Worm (Caenorhabditis elegans) whole organism, late embryonic: Measurements from ENCODE around the gene F54H12.8.

ENCODE experiments used
- C08G9.2 ChIP-seq: sonication (generic microtip); optimal IDR thresholded peaks from 2 replicates; lab custom pipeline; 2016; ENCODE audit warnings: mild to moderate bottlenecking, missing genetic modification characterization, moderate library complexity, missing compliant biosample characterization
- K02D7.2 ChIP-seq: sonication (generic microtip); optimal IDR thresholded peaks from 2 replicates; lab custom pipeline; 2017; ENCODE audit warnings: mild to moderate bottlenecking, missing genetic modification characterization, missing compliant biosample characterization
- K09A11.1 ChIP-seq: sonication (generic microtip); optimal IDR thresholded peaks from 2 replicates; lab custom pipeline; 2017; ENCODE audit warnings: antibody characterized with exemption, mild to moderate bottlenecking, missing genetic modification characterization, missing compliant biosample characterization; ENCODE audit not compliant: insufficient read depth
- Y22D7AL.16 ChIP-seq: sonication (generic microtip); optimal IDR thresholded peaks from 2 replicates; lab custom pipeline; 2016; ENCODE audit warnings: missing genetic modification characterization, missing compliant biosample characterization
- ahr-1 ChIP-seq: sonication (generic microtip); optimal IDR thresholded peaks from 2 replicates; lab custom pipeline; 2016; ENCODE audit warnings: missing genetic modification characterization, missing compliant biosample characterization
- ceh-14 ChIP-seq: sonication (generic microtip); optimal IDR thresholded peaks from 2 replicates; lab custom pipeline; 2016; ENCODE audit warnings: missing genotype, missing genetic modification characterization, missing compliant biosample characterization
- ceh-19 ChIP-seq: fragments of 200-800 bp; sonication (Bioruptor generic); optimal IDR thresholded peaks from 2 replicates; lab custom pipeline; 2018; ENCODE audit warnings: mild to moderate bottlenecking, missing genetic modification characterization, missing compliant biosample characterization
- ceh-24 ChIP-seq: sonication (generic microtip); optimal IDR thresholded peaks from 2 replicates; lab custom pipeline; 2016; ENCODE audit warnings: mild to moderate bottlenecking, missing genetic modification characterization, missing compliant biosample characterization
- ceh-30 ChIP-seq: fragments of 150-350 bp; optimal IDR thresholded peaks from 2 replicates; lab custom pipeline; 2014; ENCODE audit warnings: missing biosample characterization, missing genetic modification characterization
- ceh-31 ChIP-seq: sonication (generic microtip); optimal IDR thresholded peaks from 2 replicates; lab custom pipeline; 2016; ENCODE audit warnings: missing genetic modification characterization, missing compliant biosample characterization
- ceh-34 ChIP-seq: sonication (generic microtip); optimal IDR thresholded peaks from 2 replicates; lab custom pipeline; 2016; ENCODE audit warnings: mild to moderate bottlenecking, missing genetic modification characterization, missing compliant biosample characterization
- che-1 ChIP-seq: sonication (generic microtip); optimal IDR thresholded peaks from 2 replicates; lab custom pipeline; 2016; ENCODE audit warnings: mild to moderate bottlenecking, missing genetic modification characterization, missing compliant biosample characterization
- dmd-4 ChIP-seq: sonication (generic microtip); optimal IDR thresholded peaks from 2 replicates; lab custom pipeline; 2016; ENCODE audit warnings: borderline replicate concordance, missing genetic modification characterization, missing compliant biosample characterization
- dve-1 ChIP-seq: sonication (generic microtip); optimal IDR thresholded peaks from 2 replicates; lab custom pipeline; 2017; ENCODE audit warnings: antibody characterized with exemption, mild to moderate bottlenecking, missing genetic modification characterization, missing compliant biosample characterization
- elt-2 ChIP-seq: sonication (generic microtip); optimal IDR thresholded peaks from 2 replicates; lab custom pipeline; 2016; ENCODE audit warnings: missing genetic modification reagents, missing genetic modification characterization, missing compliant biosample characterization
- elt-4 ChIP-seq: sonication (generic microtip); optimal IDR thresholded peaks from 2 replicates; lab custom pipeline; 2016; ENCODE audit warnings: missing genetic modification characterization, missing compliant biosample characterization
- ets-4 ChIP-seq: sonication (generic microtip); optimal IDR thresholded peaks from 2 replicates; lab custom pipeline; 2016; ENCODE audit warnings: missing genetic modification characterization, missing compliant biosample characterization
- fax-1 ChIP-seq: sonication (generic microtip); optimal IDR thresholded peaks from 2 replicates; lab custom pipeline; 2016; ENCODE audit warnings: missing genotype, missing genetic modification characterization, missing compliant biosample characterization
- fkh-10 ChIP-seq: fragments of 150-350 bp; optimal IDR thresholded peaks from 2 replicates; lab custom pipeline; 2014; ENCODE audit warnings: missing biosample characterization, missing genetic modification reagents, missing genetic modification characterization
- fkh-6 ChIP-seq: sonication (generic microtip); optimal IDR thresholded peaks from 2 replicates; lab custom pipeline; 2016; ENCODE audit warnings: missing genetic modification characterization, missing compliant biosample characterization
- hlh-13 ChIP-seq: fragments of 200-800 bp; sonication (Bioruptor generic); optimal IDR thresholded peaks from 2 replicates; lab custom pipeline; 2018; ENCODE audit warnings: mild to moderate bottlenecking, missing genetic modification characterization, missing compliant biosample characterization
- hlh-15 ChIP-seq: sonication (generic microtip); optimal IDR thresholded peaks from 2 replicates; lab custom pipeline; 2016; ENCODE audit warnings: missing genetic modification characterization, missing compliant biosample characterization
- hlh-30 ChIP-seq: sonication (generic microtip); optimal IDR thresholded peaks from 2 replicates; lab custom pipeline; 2017; ENCODE audit warnings: antibody characterized with exemption, missing genetic modification characterization, missing compliant biosample characterization; ENCODE audit not compliant: insufficient read depth
- hlh-6 ChIP-seq: sonication (generic microtip); optimal IDR thresholded peaks from 2 replicates; lab custom pipeline; 2016; ENCODE audit warnings: missing genotype, missing genetic modification characterization, missing compliant biosample characterization
- lim-6 ChIP-seq: sonication (generic microtip); optimal IDR thresholded peaks from 2 replicates; lab custom pipeline; 2016; ENCODE audit warnings: missing genetic modification characterization, missing compliant biosample characterization
- lin-11 ChIP-seq: fragments of 200-800 bp; sonication (Bioruptor generic); optimal IDR thresholded peaks from 2 replicates; lab custom pipeline; 2018; ENCODE audit warnings: mild to moderate bottlenecking, missing genetic modification characterization, missing compliant biosample characterization
- madf-2 ChIP-seq: sonication (generic microtip); optimal IDR thresholded peaks from 2 replicates; lab custom pipeline; 2017; ENCODE audit warnings: missing genetic modification characterization, missing compliant biosample characterization
- nhr-232 ChIP-seq: sonication (generic microtip); optimal IDR thresholded peaks from 2 replicates; lab custom pipeline; 2016; ENCODE audit warnings: missing genetic modification characterization, missing compliant biosample characterization
- pat-9 ChIP-seq: fragments of 200-800 bp; sonication (Bioruptor generic); optimal IDR thresholded peaks from 2 replicates; lab custom pipeline; 2018; ENCODE audit warnings: mild to moderate bottlenecking, missing genetic modification characterization, moderate library complexity, missing compliant biosample characterization
- pqm-1 ChIP-seq: sonication (generic microtip); optimal IDR thresholded peaks from 2 replicates; lab custom pipeline; 2016; ENCODE audit warnings: missing genetic modification characterization, missing compliant biosample characterization
- ref-2 ChIP-seq: sonication (generic microtip); optimal IDR thresholded peaks from 2 replicates; lab custom pipeline; 2016; ENCODE audit warnings: missing genetic modification characterization, missing compliant biosample characterization
- sdc-2 ChIP-seq: sonication (generic microtip); optimal IDR thresholded peaks from 2 replicates; lab custom pipeline; 2016; ENCODE audit warnings: missing genotype, missing genetic modification characterization, missing compliant biosample characterization
- sox-2 ChIP-seq: fragments of 200-800 bp; sonication (Bioruptor generic); IDR thresholded peaks from 2 replicates; pipeline ENCODE4 v1.3.6; 2022; ENCODE audit warnings: missing genetic modification reagents, missing genetic modification characterization, missing compliant biosample characterization
- syd-9 ChIP-seq: sonication (generic microtip); optimal IDR thresholded peaks from 2 replicates; lab custom pipeline; 2016; ENCODE audit warnings: mild to moderate bottlenecking, missing genetic modification characterization, moderate library complexity, missing compliant biosample characterization
- tbx-7 ChIP-seq: sonication (generic microtip); optimal IDR thresholded peaks from 2 replicates; lab custom pipeline; 2016; ENCODE audit warnings: missing genotype, missing genetic modification characterization, missing compliant biosample characterization
- ttx-3 ChIP-seq: sonication (generic microtip); optimal IDR thresholded peaks from 2 replicates; lab custom pipeline; 2016; ENCODE audit warnings: missing genetic modification reagents, missing genetic modification characterization, missing compliant biosample characterization
- unc-3 ChIP-seq, 2 experiments: fragments of 200-800 bp in 1 of 2; sonication (Bioruptor generic) in 1 of 2; sonication (generic microtip) in 1 of 2; conservative IDR thresholded peaks in 1 of 2; optimal IDR thresholded peaks in 1 of 2; 2 replicates each; pipeline versions ENCODE4 v1.3.6 to Lab custom; 2016 to 2022; ENCODE audit warnings: missing compliant biosample characterization in 2 of 2, missing genetic modification characterization in 2 of 2, missing genetic modification reagents in 1 of 2
- unc-42 ChIP-seq: sonication (generic microtip); optimal IDR thresholded peaks from 2 replicates; lab custom pipeline; 2016; ENCODE audit warnings: missing genotype, missing genetic modification characterization, missing compliant biosample characterization
- zip-5 ChIP-seq: sonication (generic microtip); optimal IDR thresholded peaks from 2 replicates; lab custom pipeline; 2016; ENCODE audit warnings: missing genetic modification characterization, missing compliant biosample characterization
- ztf-16 ChIP-seq: sonication (generic microtip); optimal IDR thresholded peaks from 2 replicates; lab custom pipeline; 2017; ENCODE audit warnings: missing genetic modification characterization, missing compliant biosample characterization

The F54H12.8 gene

DNA sequence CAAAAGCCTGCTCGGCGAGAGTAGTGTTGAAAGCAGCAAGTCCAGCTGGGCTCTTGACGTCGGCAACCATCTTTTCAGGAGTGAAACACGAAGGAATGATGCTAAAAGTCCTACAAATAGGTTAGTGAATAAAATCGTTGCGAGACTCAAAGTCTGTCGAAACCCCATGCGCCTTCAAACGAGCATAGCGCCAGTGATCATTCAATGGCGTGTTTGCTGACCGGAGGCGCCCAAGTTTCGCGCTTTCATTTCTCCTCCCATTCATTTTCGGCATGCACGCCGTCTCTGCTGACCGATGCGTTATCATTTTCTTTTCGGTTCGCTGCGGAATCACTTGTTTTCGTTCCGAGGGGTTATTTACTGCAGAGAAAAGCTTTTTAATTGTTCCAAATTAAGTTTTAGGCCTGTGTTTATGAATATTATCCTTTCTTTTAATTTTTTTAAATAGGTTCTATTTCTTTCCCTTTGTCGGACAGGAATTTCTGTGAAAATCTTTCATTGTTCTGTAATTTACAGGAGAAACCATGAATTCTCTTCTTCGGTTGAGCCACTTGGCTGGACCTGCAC lies 4.3 kb upstream of the F54H12.8 start, which contains the start of the genes eef-1B.1 and aco-2 (continued):
- no peak for TF ChIP-seq hlh-13 (GFP tag; lab: Kevin White, UChicago)
- no peak for TF ChIP-seq fkh-6
- no peak for TF ChIP-seq dmd-4 (tag; lab: Kevin White, UChicago)
- TF ChIP-seq syd-9 (tag; lab: Kevin White, UChicago) = no peak
- TF ChIP-seq ref-2 (tag; lab: Kevin White, UChicago) = no peak
- peak; percentile 37 for TF ChIP-seq hlh-30 (tag; lab: Kevin White, UChicago)
- no peak for TF ChIP-seq sox-2 (GFP tag; lab: Robert Waterston, UW)
- TF ChIP-seq tbx-7 = no peak
- no peak for TF ChIP-seq elt-4 (tag; lab: Kevin White, UChicago)
- no peak for TF ChIP-seq ceh-24 (tag; lab: Kevin White, UChicago)
- no peak for TF ChIP-seq ets-4 (tag; lab: Kevin White, UChicago)
- TF ChIP-seq hlh-15 (tag; lab: Kevin White, UChicago) = no peak
- no peak for TF ChIP-seq ttx-3
- peak; percentile 29 for TF ChIP-seq pat-9
- TF ChIP-seq fax-1 (tag; lab: Kevin White, UChicago) = no peak
- no peak for TF ChIP-seq che-1 (tag; lab: Kevin White, UChicago)
- no peak for TF ChIP-seq C08G9.2 (tag; lab: Kevin White, UChicago)
- TF ChIP-seq ahr-1 (tag; lab: Kevin White, UChicago) = no peak
- no peak for TF ChIP-seq fkh-10 (GFP tag; lab: Kevin White, UChicago)
- TF ChIP-seq nhr-232 = no peak
- no peak for TF ChIP-seq hlh-6 (tag; lab: Kevin White, UChicago)
- no peak for TF ChIP-seq lin-11 (tag; lab: Kevin White, UChicago)
- TF ChIP-seq ztf-16 (tag; lab: Kevin White, UChicago) = no peak
- TF ChIP-seq sdc-2 = no peak
- peak; percentile 11 for TF ChIP-seq dve-1 (tag; lab: Kevin White, UChicago)
- peak; percentile 62 for TF ChIP-seq unc-42 (tag; lab: Kevin White, UChicago)
- TF ChIP-seq K09A11.1 (tag; lab: Kevin White, UChicago) = no peak
- TF ChIP-seq Y22D7AL.16 (tag; lab: Kevin White, UChicago) = no peak
- TF ChIP-seq unc-3 (GFP tag; conservative IDR thresholded peaks at IDR 0.05; lab: Robert Waterston, UW) = no peak
- TF ChIP-seq unc-3 (tag; optimal IDR thresholded peaks at IDR 0.05; lab: Kevin White, UChicago) = no peak
- no peak for TF ChIP-seq madf-2 (tag; lab: Kevin White, UChicago)
- TF ChIP-seq K02D7.2 (tag; lab: Kevin White, UChicago) = no peak
- peak; percentile 55 for TF ChIP-seq ceh-31 (tag; lab: Kevin White, UChicago)
- TF ChIP-seq ceh-14 = no peak
- no peak for TF ChIP-seq ceh-34
- no peak for TF ChIP-seq ceh-30 (tag; lab: Kevin White, UChicago)
- peak; percentile 25 for TF ChIP-seq elt-2 (tag; lab: Kevin White, UChicago)

DNA sequence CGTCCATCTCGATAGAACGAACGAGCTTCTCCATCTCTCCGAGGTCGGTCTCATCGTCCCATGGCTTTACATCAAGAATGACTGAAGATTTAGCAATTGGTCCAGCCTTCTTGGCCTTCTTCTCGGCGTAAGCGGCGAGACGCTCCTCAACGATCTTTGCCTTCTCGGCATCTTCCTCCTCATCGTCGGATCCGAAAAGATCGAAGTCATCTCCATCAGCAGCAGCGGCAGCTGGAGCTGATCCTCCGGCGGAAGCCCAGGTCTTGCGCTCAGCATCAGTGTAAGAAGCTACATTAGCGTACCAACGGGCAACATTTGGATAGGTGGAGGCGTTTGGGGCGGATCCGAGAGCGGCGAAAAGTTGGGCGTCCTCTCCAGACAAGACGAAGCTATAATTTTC lies 3.7 kb upstream of the F54H12.8 start:
- no peak for TF ChIP-seq pqm-1
- TF ChIP-seq ceh-19 (GFP tag; lab: Kevin White, UChicago) = no peak
- no peak for TF ChIP-seq elt-4 (tag; lab: Kevin White, UChicago)
- TF ChIP-seq lim-6 (tag; lab: Kevin White, UChicago) = no peak
- no peak for TF ChIP-seq zip-5 (tag; lab: Kevin White, UChicago)
- TF ChIP-seq, all 69 proteins: peak for 0
